Fruit fly (Drosophila melanogaster) whole organism, embryonic: ENCODE measurements around the gene Lamtor4.

ENCODE experiments used
- Antp ChIP-seq: fragments of 200-800 bp; sonication (Bioruptor generic); optimal IDR thresholded peaks from 3 replicates; lab custom pipeline; 2016; ENCODE audit warnings: missing biosample characterization, missing genetic modification characterization
- Bgb ChIP-seq: fragments of 200-800 bp; sonication (Bioruptor generic); IDR thresholded peaks from 2 replicates; pipeline ENCODE4 v1.3.6; 2022; ENCODE audit warnings: missing biosample characterization, missing genetic modification characterization; ENCODE audit not compliant: partially characterized antibody
- CG12219 ChIP-seq: fragments of 200-800 bp; sonication (Bioruptor generic); optimal IDR thresholded peaks from 3 replicates; lab custom pipeline; 2018; ENCODE audit warnings: missing biosample characterization, mild to moderate bottlenecking, missing genetic modification characterization
- CG13296 ChIP-seq: fragments of 200-800 bp; sonication (Bioruptor generic); optimal IDR thresholded peaks from 3 replicates; lab custom pipeline; 2018; ENCODE audit warnings: missing biosample characterization, mild to moderate bottlenecking, missing genetic modification characterization
- CG14014 ChIP-seq: fragments of 200-800 bp; sonication (Bioruptor generic); IDR thresholded peaks from 2 replicates; pipeline ENCODE4 v1.3.6; 2022; ENCODE audit warnings: missing biosample characterization, missing genetic modification characterization
- CG14441 ChIP-seq: fragments of 200-800 bp; sonication (Bioruptor generic); IDR thresholded peaks from 2 replicates; pipeline ENCODE4 v1.3.6; 2022; ENCODE audit warnings: missing biosample characterization, missing genetic modification characterization
- CG14667 ChIP-seq: fragments of 200-800 bp; sonication (Bioruptor generic); IDR thresholded peaks from 2 replicates; pipeline ENCODE4 v1.3.6; 2022; ENCODE audit warnings: missing biosample characterization, missing genetic modification characterization
- CG17359 ChIP-seq: fragments of 200-800 bp; sonication (Bioruptor generic); optimal IDR thresholded peaks from 3 replicates; lab custom pipeline; 2018; ENCODE audit warnings: missing biosample characterization, mild to moderate bottlenecking, missing genetic modification characterization, moderate library complexity
- CG17361 ChIP-seq: fragments of 200-800 bp; sonication (Bioruptor generic); IDR thresholded peaks from 3 replicates; pipeline ENCODE4 v1.3.6; 2022; ENCODE audit warnings: missing biosample characterization, missing genetic modification characterization
- CG1792 ChIP-seq: fragments of 200-800 bp; sonication (Bioruptor generic); optimal IDR thresholded peaks from 2 replicates; lab custom pipeline; 2016; ENCODE audit warnings: missing biosample characterization, missing genetic modification characterization
- CG2120 ChIP-seq: fragments of 200-800 bp; sonication (Bioruptor generic); optimal IDR thresholded peaks from 3 replicates; lab custom pipeline; 2016; ENCODE audit warnings: missing biosample characterization, missing genetic modification characterization
- CG2199 ChIP-seq: fragments of 200-800 bp; sonication (Bioruptor generic); IDR thresholded peaks from 3 replicates; pipeline ENCODE4 v1.3.6; 2022; ENCODE audit warnings: missing biosample characterization, missing genetic modification characterization
- CG3726 ChIP-seq: fragments of 200-800 bp; sonication (Bioruptor generic); IDR thresholded peaks from 3 replicates; pipeline ENCODE4, ENCODE4 v1.3.6; 2022; ENCODE audit warnings: missing biosample characterization, missing genetic modification characterization
- CG4360 ChIP-seq: fragments of 200-800 bp; sonication (Bioruptor generic); IDR thresholded peaks from 2 replicates; pipeline ENCODE4 v1.3.6; 2022; ENCODE audit warnings: missing biosample characterization, missing genetic modification characterization
- CG6689 ChIP-seq: fragments of 200-800 bp; sonication (Bioruptor generic); IDR thresholded peaks from 2 replicates; pipeline ENCODE4 v1.3.6; 2022; ENCODE audit warnings: missing biosample characterization, missing genetic modification characterization
- CG6765 ChIP-seq: fragments of 200-800 bp; sonication (Bioruptor generic); optimal IDR thresholded peaks from 3 replicates; lab custom pipeline; 2017; ENCODE audit warnings: missing biosample characterization, mild to moderate bottlenecking, missing genetic modification characterization
- CG6791 ChIP-seq: fragments of 200-800 bp; sonication (Bioruptor generic); IDR thresholded peaks from 3 replicates; pipeline ENCODE4 v1.3.6; 2022; ENCODE audit warnings: missing biosample characterization, missing genetic modification characterization; ENCODE audit not compliant: partially characterized antibody
- CG8359 ChIP-seq: fragments of 200-800 bp; sonication (Bioruptor generic); optimal IDR thresholded peaks from 2 replicates; lab custom pipeline; 2017; ENCODE audit warnings: missing biosample characterization, mild to moderate bottlenecking, missing genetic modification characterization, borderline replicate concordance
- Camta ChIP-seq: fragments of 200-800 bp; sonication (Bioruptor generic); optimal IDR thresholded peaks from 2 replicates; lab custom pipeline; 2016; ENCODE audit warnings: missing biosample characterization, missing genetic modification characterization
- Deaf1 ChIP-seq: fragments of 200-800 bp; optimal IDR thresholded peaks from 3 replicates; lab custom pipeline; 2019; ENCODE audit warnings: missing biosample characterization, mild to moderate bottlenecking, missing genetic modification characterization, moderate library complexity
- Dref ChIP-seq: fragments of 200-800 bp; sonication (Bioruptor generic); IDR thresholded peaks from 2 replicates; pipeline ENCODE4 v1.3.6; 2022; ENCODE audit warnings: missing biosample characterization, missing genetic modification characterization
- E2f2 ChIP-seq: fragments of 200-800 bp; sonication (Bioruptor generic); IDR thresholded peaks from 2 replicates; pipeline ENCODE4 v1.3.6; 2022; ENCODE audit warnings: missing biosample characterization, missing genetic modification characterization
- Elba2 ChIP-seq: fragments of 200-800 bp; sonication (Bioruptor generic); optimal IDR thresholded peaks from 3 replicates; lab custom pipeline; 2016; ENCODE audit warnings: missing biosample characterization, missing genetic modification characterization
- Ets65A ChIP-seq: fragments of 200-800 bp; sonication (Bioruptor generic); peaks from one replicate; lab custom pipeline; 2016; ENCODE audit warnings: missing biosample characterization, missing genetic modification characterization
- Hmr ChIP-seq: fragments of 200-800 bp; sonication (Bioruptor generic); optimal IDR thresholded peaks from 3 replicates; lab custom pipeline; 2017; ENCODE audit warnings: mild to moderate bottlenecking, missing biosample characterization, missing genetic modification reagents, missing genetic modification characterization
- Kr ChIP-seq: fragments of 200-800 bp; sonication (Bioruptor generic); optimal IDR thresholded peaks from 2 replicates; lab custom pipeline; 2017; ENCODE audit warnings: missing biosample characterization, mild to moderate bottlenecking, missing genetic modification characterization
- Lim3 ChIP-seq: fragments of 200-800 bp; sonication (Bioruptor generic); IDR thresholded peaks from 2 replicates; pipeline ENCODE4 v1.3.6; 2022; ENCODE audit warnings: missing biosample characterization, missing genetic modification characterization
- Max ChIP-seq: fragments of 200-800 bp; sonication (Bioruptor generic); optimal IDR thresholded peaks from 2 replicates; lab custom pipeline; 2016; ENCODE audit warnings: missing biosample characterization, mild to moderate bottlenecking, missing genetic modification characterization
- Meics ChIP-seq: fragments of 200-800 bp; sonication (Bioruptor generic); optimal IDR thresholded peaks from 2 replicates; lab custom pipeline; 2017; ENCODE audit warnings: missing biosample characterization, mild to moderate bottlenecking, missing genetic modification characterization
- Nf-YB ChIP-seq: fragments of 200-800 bp; sonication (Bioruptor generic); optimal IDR thresholded peaks from 3 replicates; lab custom pipeline; 2019; ENCODE audit warnings: missing biosample characterization, mild to moderate bottlenecking, missing genetic modification characterization, moderate library complexity
- Oli ChIP-seq: fragments of 200-800 bp; sonication (Bioruptor generic); optimal IDR thresholded peaks from 2 replicates; lab custom pipeline; 2018; ENCODE audit warnings: missing biosample characterization, mild to moderate bottlenecking, missing genetic modification characterization, moderate library complexity
- PHDP ChIP-seq: fragments of 200-800 bp; sonication (Bioruptor generic); optimal IDR thresholded peaks from 3 replicates; lab custom pipeline; 2018; ENCODE audit warnings: missing biosample characterization, mild to moderate bottlenecking, missing genetic modification characterization, moderate library complexity
- Pdp1 ChIP-seq, 2 experiments: fragments of 200-800 bp; sonication (Bioruptor generic); optimal IDR thresholded peaks; 3 replicates each; lab custom pipeline; 2016; ENCODE audit warnings: missing biosample characterization in 2 of 2, missing genetic modification characterization in 2 of 2, mild to moderate bottlenecking in 1 of 2, moderate library complexity in 1 of 2
- Trl ChIP-seq, 3 experiments: fragments of >200 bp in 2 of 3; fragments of 200-800 bp in 1 of 3; sonication (Bioruptor generic) in 1 of 3; optimal IDR thresholded peaks; 2 replicates in 1 of 3; 3 replicates in 2 of 3; lab custom pipeline; 2016 to 2017; ENCODE audit warnings: missing biosample characterization in 1 of 3, missing genetic modification characterization in 1 of 3
- Xrp1 ChIP-seq: fragments of 200-800 bp; sonication (Bioruptor generic); IDR thresholded peaks from 2 replicates; pipeline ENCODE4 v1.3.6; 2022; ENCODE audit warnings: missing biosample characterization, missing genetic modification characterization
- ab ChIP-seq: fragments of 200-800 bp; sonication (Bioruptor generic); optimal IDR thresholded peaks from 2 replicates; lab custom pipeline; 2016; ENCODE audit warnings: missing biosample characterization, missing genetic modification characterization
- ap ChIP-seq: fragments of 200-800 bp; sonication (Bioruptor generic); IDR thresholded peaks from 2 replicates; pipeline ENCODE4 v1.3.6; 2022; ENCODE audit warnings: missing biosample characterization, missing genetic modification characterization
- crol ChIP-seq: fragments of 200-800 bp; sonication (Bioruptor generic); IDR thresholded peaks from 2 replicates; pipeline ENCODE4 v1.3.6; 2022; ENCODE audit warnings: missing biosample characterization, missing genetic modification characterization
- fd102C ChIP-seq: fragments of 200-800 bp; sonication (Bioruptor generic); optimal IDR thresholded peaks from 2 replicates; lab custom pipeline; 2018; ENCODE audit warnings: missing biosample characterization, mild to moderate bottlenecking, missing genetic modification characterization, moderate library complexity
- fd96Cb ChIP-seq: fragments of 200-800 bp; sonication (Bioruptor generic); optimal IDR thresholded peaks from 2 replicates; lab custom pipeline; 2018; ENCODE audit warnings: missing biosample characterization, mild to moderate bottlenecking, missing genetic modification characterization, moderate library complexity
- fu2 ChIP-seq: fragments of 200-800 bp; sonication (Bioruptor generic); optimal IDR thresholded peaks from 2 replicates; lab custom pipeline; 2016; ENCODE audit warnings: missing biosample characterization, missing genetic modification characterization
- insv ChIP-seq, 2 experiments: fragments of 200-800 bp; sonication (Bioruptor generic); optimal IDR thresholded peaks; 3 replicates each; lab custom pipeline; 2016 to 2018; ENCODE audit warnings: missing biosample characterization in 2 of 2, missing genetic modification characterization in 2 of 2
- inv ChIP-seq: fragments of 200-800 bp; sonication (Bioruptor generic); IDR thresholded peaks from 2 replicates; pipeline ENCODE4 v1.3.6; 2022; ENCODE audit warnings: missing biosample characterization, missing genetic modification characterization; ENCODE audit not compliant: partially characterized antibody
- jing ChIP-seq: fragments of 200-800 bp; sonication (Bioruptor generic); optimal IDR thresholded peaks from 2 replicates; lab custom pipeline; 2018; ENCODE audit warnings: missing biosample characterization, mild to moderate bottlenecking, missing genetic modification characterization
- maf-S ChIP-seq: fragments of 200-800 bp; sonication (Bioruptor generic); optimal IDR thresholded peaks from 2 replicates; lab custom pipeline; 2016; ENCODE audit warnings: missing biosample characterization, missing genetic modification characterization
- phol ChIP-seq: fragments of 200-800 bp; sonication (Bioruptor generic); optimal IDR thresholded peaks from 3 replicates; lab custom pipeline; 2018; ENCODE audit warnings: missing biosample characterization, mild to moderate bottlenecking, missing genetic modification characterization, moderate library complexity
- row ChIP-seq: fragments of 200-800 bp; sonication (Bioruptor generic); IDR thresholded peaks from 3 replicates; pipeline ENCODE4 v1.3.6; 2022; ENCODE audit warnings: missing biosample characterization, missing genetic modification characterization
- sna ChIP-seq: fragments of 200-800 bp; sonication (Bioruptor generic); IDR thresholded peaks from 2 replicates; pipeline ENCODE4 v1.3.6; 2022; ENCODE audit warnings: missing biosample characterization, missing genetic modification characterization; ENCODE audit not compliant: partially characterized antibody
- so ChIP-seq: fragments of 200-800 bp; sonication (Bioruptor generic); IDR thresholded peaks from 3 replicates; pipeline ENCODE4 v1.3.6; 2022; ENCODE audit warnings: missing biosample characterization, missing genetic modification characterization
- unc-4 ChIP-seq: fragments of 200-800 bp; sonication (Bioruptor generic); IDR thresholded peaks from 2 replicates; pipeline ENCODE4 v1.3.6; 2022; ENCODE audit warnings: missing biosample characterization, missing genetic modification characterization; ENCODE audit not compliant: partially characterized antibody
- vnd ChIP-seq: fragments of 200-800 bp; sonication (Bioruptor generic); IDR thresholded peaks from 3 replicates; pipeline ENCODE4 v1.3.6; 2022; ENCODE audit warnings: missing biosample characterization, missing genetic modification characterization; ENCODE audit not compliant: partially characterized antibody

Gene Lamtor4

DNA sequence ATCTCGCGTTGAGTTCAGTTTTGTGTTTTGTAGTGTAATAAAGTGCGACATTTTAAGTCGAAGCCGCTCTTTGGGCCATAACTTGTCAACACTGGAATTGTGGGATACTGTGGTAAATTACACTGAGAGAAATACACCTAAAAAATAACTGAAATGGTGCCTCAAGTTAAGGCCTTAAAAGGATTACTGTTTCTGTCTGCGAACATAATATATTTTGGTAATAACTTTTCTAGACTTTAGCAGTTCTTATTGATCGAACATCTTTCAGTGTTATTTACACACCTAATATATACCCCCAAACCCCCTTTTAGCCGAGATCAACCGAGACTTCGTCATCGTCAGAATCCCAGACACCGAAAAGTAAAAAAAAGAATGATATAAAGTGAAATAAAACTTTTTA is 44.9 kb upstream of the Lamtor4 start (continued):
- no peak for TF ChIP-seq CG4360 (GFP tag; lab: Robert Waterston, UW)
- TF ChIP-seq CG13296, result no peak
- TF ChIP-seq CG2199 (GFP tag; lab: Robert Waterston, UW), result no peak
- no peak for TF ChIP-seq Ets65A (GFP tag; lab: Kevin White, UChicago)
- TF ChIP-seq CG14667 (GFP tag; lab: Robert Waterston, UW), result peak; percentile 33; the same call in 1 of the 2 replicates
- TF ChIP-seq CG1792 (GFP tag; lab: Kevin White, UChicago), result peak; percentile 7
- peak; percentile 27 for TF ChIP-seq CG12219 (GFP tag; lab: Kevin White, UChicago)
- no peak for TF ChIP-seq CG14441 (GFP tag; lab: Robert Waterston, UW)
- no peak for TF ChIP-seq vnd (GFP tag; lab: Robert Waterston, UW)
- no peak for TF ChIP-seq CG17359 (tag; lab: Kevin White, UChicago)
- no peak for TF ChIP-seq Dref (GFP tag; lab: Robert Waterston, UW)
- no peak for TF ChIP-seq Camta
- no peak for TF ChIP-seq fu2 (GFP tag; lab: Kevin White, UChicago)
- TF ChIP-seq Oli (tag; lab: Kevin White, UChicago), result peak; percentile 41
- TF ChIP-seq Xrp1 (GFP tag; lab: Robert Waterston, UW), result peak; percentile 69; the same call in 1 of the 2 replicates
- no peak for TF ChIP-seq CG6791
- TF ChIP-seq CG6765 (GFP tag; lab: Kevin White, UChicago), result no peak
- TF ChIP-seq Hmr (GFP tag; lab: Kevin White, UChicago), result no peak
- TF ChIP-seq CG17361 (GFP tag; lab: Robert Waterston, UW), result peak; percentile 48; the same call in 1 of the 3 replicates
- no peak for TF ChIP-seq Kr (GFP tag; lab: Kevin White, UChicago)
- TF ChIP-seq CG14014 (GFP tag; lab: Robert Waterston, UW), result no peak
- TF ChIP-seq Bgb (GFP tag; lab: Robert Waterston, UW), result no peak
- peak; percentile 43 for TF ChIP-seq CG2120 (GFP tag; lab: Kevin White, UChicago)
- TF ChIP-seq Elba2 (GFP tag; lab: Kevin White, UChicago), result no peak
- no peak for TF ChIP-seq Deaf1 (tag; lab: Kevin White, UChicago)
- TF ChIP-seq so (GFP tag; lab: Robert Waterston, UW), result 0 out of 3 replicates have a peak, but pooled peaks have one; percentile 14
- TF ChIP-seq Max, result no peak
- TF ChIP-seq Lim3, result no peak
- TF ChIP-seq PHDP (tag; lab: Kevin White, UChicago), result peak; percentile 24
- peak; percentile 31 to 34 for TF ChIP-seq Pdp1 (GFP tag; optimal IDR thresholded peaks at IDR 0.05; lab: Kevin White, UChicago)
- peak; percentile 46; the same call in 2 of the 3 replicates for TF ChIP-seq row

DNA sequence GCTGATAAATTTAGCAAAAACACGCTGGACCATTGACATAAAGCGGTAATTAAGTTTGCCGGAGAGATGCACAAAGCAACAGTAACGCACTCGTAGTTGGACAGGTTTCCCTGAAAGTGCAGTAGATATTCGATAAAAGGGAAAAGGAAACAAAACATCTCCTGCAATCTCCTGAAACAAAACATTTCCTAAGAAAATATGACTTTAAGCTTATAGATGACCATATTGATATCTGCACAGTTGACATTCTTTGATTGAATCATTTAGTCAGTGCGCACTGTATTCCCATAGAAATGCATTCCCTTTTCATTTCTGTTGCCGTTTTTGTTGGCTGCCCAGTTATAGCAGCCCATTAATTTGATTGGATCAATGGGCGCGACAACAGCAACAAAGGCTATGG is 43.9 kb upstream of the Lamtor4 start:
- TF ChIP-seq crol (GFP tag; lab: Robert Waterston, UW) (no peak), jing (peak; percentile 60), E2f2 (GFP tag; lab: Robert Waterston, UW) (no peak), CG6765 (GFP tag; lab: Kevin White, UChicago) (no peak), CG1792 (GFP tag; lab: Kevin White, UChicago) (no peak), sna (no peak), Nf-YB (GFP tag; lab: Kevin White, UChicago) (peak; percentile 65), insv (GFP tag; optimal IDR thresholded peaks at IDR 0.05; lab: Kevin White, UChicago) (no peak), phol (tag; lab: Kevin White, UChicago) (peak; percentile 41), fd96Cb (peak; percentile 41), maf-S (GFP tag; lab: Kevin White, UChicago) (peak; percentile 6), Antp (GFP tag; lab: Kevin White, UChicago) (peak; percentile 16), CG8359 (GFP tag; lab: Kevin White, UChicago) (no peak), Meics (GFP tag; lab: Kevin White, UChicago) (no peak), unc-4 (GFP tag; lab: Robert Waterston, UW) (no peak), ab (peak; percentile 62), inv (GFP tag; lab: Robert Waterston, UW) (no peak), CG6689 (GFP tag; lab: Robert Waterston, UW) (peak; percentile 72), fd102C (GFP tag; lab: Kevin White, UChicago) (peak; percentile 32), ap (GFP tag; lab: Robert Waterston, UW) (peak; percentile 50), Trl (optimal IDR thresholded peaks at IDR 0.05; lab: Kevin White, UChicago) (no peak), Trl (GFP tag; optimal IDR thresholded peaks at IDR 0.05; lab: Kevin White, UChicago) (peak; percentile 1), CG3726 (GFP tag; lab: Robert Waterston, UW) (no peak)
